Worm (Caenorhabditis elegans) whole organism, L3 larva: Measurements from ENCODE around the gene F33H1.4.

Source experiments
- ceh-82 ChIP-seq: fragments of 150-350 bp; optimal IDR thresholded peaks from 2 replicates; lab custom pipeline; 2014; ENCODE audit warnings: missing biosample characterization, missing genetic modification characterization
- nhr-28 ChIP-seq: fragments of 150-350 bp; optimal IDR thresholded peaks from 2 replicates; lab custom pipeline; 2014; ENCODE audit warnings: missing biosample characterization, missing genetic modification characterization
- pha-4 ChIP-seq: fragments of 150-350 bp; optimal IDR thresholded peaks from 2 replicates; lab custom pipeline; 2014; ENCODE audit warnings: missing biosample characterization, missing genetic modification reagents, missing genetic modification characterization
- pqm-1 ChIP-seq: fragments of 150-350 bp; optimal IDR thresholded peaks from 2 replicates; lab custom pipeline; 2017; ENCODE audit warnings: missing biosample characterization, missing genetic modification characterization, inconsistent platforms
- tbx-2 ChIP-seq: sonication (generic microtip); optimal IDR thresholded peaks from 2 replicates; lab custom pipeline; 2016; ENCODE audit warnings: mild to moderate bottlenecking, missing genetic modification characterization, missing compliant biosample characterization
- unc-39 ChIP-seq: sonication (generic microtip); optimal IDR thresholded peaks from 4 replicates; lab custom pipeline; 2017; ENCODE audit warnings: missing biosample characterization, missing genetic modification characterization
- ztf-11 ChIP-seq: fragments of 150-350 bp; optimal IDR thresholded peaks from 2 replicates; lab custom pipeline; 2014; ENCODE audit warnings: missing biosample characterization, missing genetic modification characterization

- TF ChIP-seq unc-39 (no peak), pqm-1 (tag; lab: Kevin White, UChicago) (no peak), tbx-2 (no peak), pha-4 (tag; lab: Kevin White, UChicago) (peak; percentile 62), ceh-82 (tag; lab: Kevin White, UChicago) (no peak), ztf-11 (tag; lab: Kevin White, UChicago) (no peak), nhr-28 (tag; lab: Kevin White, UChicago) (no peak)
These were observed 46.2 kb downstream of the F33H1.4 start for ce11 chrII:10220631-10221030.
